Worm (Caenorhabditis elegans): ENCODE results near the gene C23H5.11.

DNA sequence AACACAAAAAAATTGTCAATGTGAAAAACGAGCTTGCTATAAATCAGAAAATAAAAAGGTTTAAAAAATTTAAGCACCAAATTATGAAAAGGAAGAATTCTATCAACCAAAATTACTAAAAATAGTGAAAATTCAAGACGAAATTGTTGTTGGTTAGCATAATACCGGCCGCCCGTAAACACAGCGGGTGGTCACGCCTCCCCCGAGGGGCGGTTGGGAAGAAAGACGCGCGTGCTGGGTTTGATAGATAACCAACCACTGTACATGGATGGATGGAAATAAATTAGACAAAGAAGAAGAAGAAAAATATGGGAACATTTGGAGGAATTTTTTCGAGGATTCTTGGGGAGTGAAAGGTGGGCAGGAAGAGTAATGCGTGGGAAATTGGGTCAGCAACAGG is 42.6 kb upstream of the C23H5.11 start:
- TF ChIP-seq blmp-1 (tag; optimal IDR thresholded peaks at IDR 0.05) = no peak
- no peak for TF ChIP-seq pha-4 (tag; optimal IDR thresholded peaks at IDR 0.05)
- no peak for TF ChIP-seq M03D4.4 (tag; optimal IDR thresholded peaks at IDR 0.05)
- no peak for TF ChIP-seq nhr-12 (tag; optimal IDR thresholded peaks at IDR 0.05)
- TF ChIP-seq ztf-11 (tag; optimal IDR thresholded peaks at IDR 0.05) = no peak
- no peak for TF ChIP-seq unc-62 (GFP tag; optimal IDR thresholded peaks at IDR 0.05)
- no peak for TF ChIP-seq lin-32 (GFP tag; optimal IDR thresholded peaks at IDR 0.05)
- TF ChIP-seq ceh-83 (GFP tag; optimal IDR thresholded peaks at IDR 0.05) = no peak
- TF ChIP-seq nhr-237 (tag; optimal IDR thresholded peaks at IDR 0.05) = no peak
- TF ChIP-seq nhr-76 (tag; optimal IDR thresholded peaks at IDR 0.05) = no peak
- TF ChIP-seq ces-1 (GFP tag; optimal IDR thresholded peaks at IDR 0.05) = no peak
- TF ChIP-seq mep-1 (tag; optimal IDR thresholded peaks at IDR 0.05) = no peak
- no peak for TF ChIP-seq mab-5 (tag; optimal IDR thresholded peaks at IDR 0.05)
- TF ChIP-seq nhr-28 (tag; optimal IDR thresholded peaks at IDR 0.05) = no peak
